Worm (Caenorhabditis elegans) whole organism, late embryonic: ENCODE measurements around the gene rike-1.

Source experiments
- K09A11.1 ChIP-seq: sonication (generic microtip); optimal IDR thresholded peaks from 2 replicates; lab custom pipeline; 2017; ENCODE audit warnings: antibody characterized with exemption, mild to moderate bottlenecking, missing genetic modification characterization, missing compliant biosample characterization; ENCODE audit not compliant: insufficient read depth
- ceh-9 ChIP-seq: sonication (generic microtip); optimal IDR thresholded peaks from 2 replicates; lab custom pipeline; 2016; ENCODE audit warnings: mild to moderate bottlenecking, missing genetic modification characterization, inconsistent platforms, missing compliant biosample characterization
- dve-1 ChIP-seq: sonication (generic microtip); optimal IDR thresholded peaks from 2 replicates; lab custom pipeline; 2017; ENCODE audit warnings: antibody characterized with exemption, mild to moderate bottlenecking, missing genetic modification characterization, missing compliant biosample characterization
- hlh-30 ChIP-seq: sonication (generic microtip); optimal IDR thresholded peaks from 2 replicates; lab custom pipeline; 2017; ENCODE audit warnings: antibody characterized with exemption, missing genetic modification characterization, missing compliant biosample characterization; ENCODE audit not compliant: insufficient read depth
- hlh-8 ChIP-seq: sonication (generic microtip); optimal IDR thresholded peaks from 2 replicates; lab custom pipeline; 2016; ENCODE audit warnings: missing genotype, missing genetic modification characterization, missing compliant biosample characterization
- lin-11 ChIP-seq: fragments of 200-800 bp; sonication (Bioruptor generic); optimal IDR thresholded peaks from 2 replicates; lab custom pipeline; 2018; ENCODE audit warnings: mild to moderate bottlenecking, missing genetic modification characterization, missing compliant biosample characterization
- npax-4 ChIP-seq: sonication (generic microtip); optimal IDR thresholded peaks from 2 replicates; lab custom pipeline; 2016; ENCODE audit warnings: missing genetic modification characterization, missing compliant biosample characterization
- pha-4 ChIP-seq: fragments of 150-350 bp; optimal IDR thresholded peaks from 2 replicates; lab custom pipeline; 2018; ENCODE audit warnings: missing biosample characterization, missing genetic modification reagents, missing genetic modification characterization
- pqm-1 ChIP-seq: sonication (generic microtip); optimal IDR thresholded peaks from 2 replicates; lab custom pipeline; 2016; ENCODE audit warnings: missing genetic modification characterization, missing compliant biosample characterization
- unc-42 ChIP-seq: sonication (generic microtip); optimal IDR thresholded peaks from 2 replicates; lab custom pipeline; 2016; ENCODE audit warnings: missing genotype, missing genetic modification characterization, missing compliant biosample characterization
- unc-55 ChIP-seq: sonication (generic microtip); optimal IDR thresholded peaks from 2 replicates; lab custom pipeline; 2017; ENCODE audit warnings: missing biosample characterization, missing genetic modification reagents, missing genetic modification characterization

DNA sequence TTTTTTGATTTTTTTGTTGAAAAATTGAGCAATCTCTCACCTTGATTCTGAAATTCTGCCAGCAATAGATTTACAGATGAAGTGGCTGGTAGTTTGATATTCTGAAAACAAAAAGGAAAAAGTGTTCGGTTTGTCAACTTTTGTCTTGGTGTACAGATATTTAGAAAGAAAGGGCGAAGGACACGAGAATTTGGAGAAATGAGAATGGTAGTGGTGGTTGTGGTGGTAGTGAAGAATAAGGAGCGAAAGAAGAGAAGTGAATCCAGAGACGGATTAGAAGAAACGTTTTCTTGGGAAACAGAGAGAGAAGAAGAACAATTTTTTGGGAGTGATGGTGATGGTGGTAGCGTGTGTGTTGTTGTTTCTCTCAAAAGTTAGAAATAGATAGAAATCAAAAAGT is 34.0 kb upstream of the rike-1 start, which contains the start of gene gar-3:
- TF ChIP-seq lin-11 (tag; lab: Kevin White, UChicago) = no peak
- no peak for TF ChIP-seq hlh-8 (tag; lab: Kevin White, UChicago)
- TF ChIP-seq ceh-9 (tag; lab: Kevin White, UChicago) = no peak
- TF ChIP-seq pha-4 = no peak
- TF ChIP-seq npax-4 (tag; lab: Kevin White, UChicago) = no peak
- no peak for TF ChIP-seq hlh-30 (tag; lab: Kevin White, UChicago)
- TF ChIP-seq unc-42 (tag; lab: Kevin White, UChicago) = no peak
- TF ChIP-seq unc-55 = no peak
- TF ChIP-seq pqm-1 (tag; lab: Kevin White, UChicago) = no peak
- no peak for TF ChIP-seq K09A11.1 (tag; lab: Kevin White, UChicago)
- TF ChIP-seq dve-1 (tag; lab: Kevin White, UChicago) = no peak
